Worm (Caenorhabditis elegans) whole organism, L1 larva: ENCODE measurements around the gene srj-45.

Source experiments
- aly-2 ChIP-seq: fragments of 150-350 bp; optimal IDR thresholded peaks from 2 replicates; lab custom pipeline; 2014; ENCODE audit warnings: missing biosample characterization, missing genetic modification characterization
- ama-1 ChIP-seq: fragments of 150-350 bp; optimal IDR thresholded peaks from 2 replicates; lab custom pipeline; 2014
- ceh-88 ChIP-seq: fragments of 200-800 bp; sonication (Bioruptor generic); IDR thresholded peaks from 2 replicates; pipeline ENCODE4 v1.3.6; 2022; ENCODE audit warnings: missing genetic modification characterization, missing compliant biosample characterization
- fos-1 ChIP-seq: fragments of 150-350 bp; optimal IDR thresholded peaks from 2 replicates; lab custom pipeline; 2014; ENCODE audit warnings: missing biosample characterization, missing genetic modification characterization
- lin-39 ChIP-seq: fragments of 150-350 bp; optimal IDR thresholded peaks from 2 replicates; lab custom pipeline; 2014; ENCODE audit warnings: missing biosample characterization, missing genetic modification reagents, missing genetic modification characterization
- lsy-2 ChIP-seq, 2 experiments: fragments of 150-350 bp; optimal IDR thresholded peaks; 2 replicates each; lab custom pipeline; 2014; ENCODE audit warnings: missing biosample characterization in 2 of 2, missing genetic modification characterization in 2 of 2
- nhr-77 ChIP-seq: fragments of 150-350 bp; optimal IDR thresholded peaks from 2 replicates; lab custom pipeline; 2014; ENCODE audit warnings: missing biosample characterization, missing genetic modification characterization
- snpc-4 ChIP-seq: fragments of 150-350 bp; optimal IDR thresholded peaks from 2 replicates; lab custom pipeline; 2014; ENCODE audit warnings: missing biosample characterization, missing genetic modification characterization
- swsn-7 ChIP-seq: sonication (generic microtip); optimal IDR thresholded peaks from 2 replicates; lab custom pipeline; 2016; ENCODE audit warnings: missing genetic modification characterization, missing compliant biosample characterization
- unc-62 ChIP-seq: fragments of 150-350 bp; optimal IDR thresholded peaks from 2 replicates; lab custom pipeline; 2014; ENCODE audit warnings: missing biosample characterization, missing genetic modification reagents, missing genetic modification characterization
- xbp-1 ChIP-seq: sonication (generic microtip); optimal IDR thresholded peaks from 2 replicates; lab custom pipeline; 2016; ENCODE audit warnings: missing genetic modification characterization, missing compliant biosample characterization
- ztf-4 ChIP-seq: fragments of 150-350 bp; optimal IDR thresholded peaks from 2 replicates; lab custom pipeline; 2014; ENCODE audit warnings: missing biosample characterization, missing genetic modification characterization

- TF ChIP-seq ama-1 (lab: Kevin White, UChicago) (no peak), aly-2 (tag; lab: Kevin White, UChicago) (no peak), xbp-1 (tag; lab: Kevin White, UChicago) (no peak), ceh-88 (GFP tag; lab: Robert Waterston, UW) (no peak), unc-62 (GFP tag; lab: Kevin White, UChicago) (no peak), lsy-2 (tag; optimal IDR thresholded peaks at IDR 0.05; lab: Kevin White, UChicago) (no peak), snpc-4 (tag; lab: Kevin White, UChicago) (no peak), lin-39 (no peak), nhr-77 (tag; lab: Kevin White, UChicago) (no peak), ztf-4 (tag; lab: Kevin White, UChicago) (no peak), fos-1 (tag; lab: Kevin White, UChicago) (no peak), swsn-7 (no peak)
Observed at ce11 chrV:2857842-2858241, 21.4 kb upstream of the srj-45 start, which contains the start of gene srj-55.
